Worm (Caenorhabditis elegans) whole organism, L4 larva: ENCODE measurements around the gene drap-1.

Experiments used
- F49E8.2 ChIP-seq: sonication (generic microtip); optimal IDR thresholded peaks from 2 replicates; lab custom pipeline; 2016; ENCODE audit warnings: missing compliant biosample characterization, mild to moderate bottlenecking, missing genetic modification characterization, borderline replicate concordance
- daf-16 ChIP-seq, 3 experiments: sonication (generic microtip); optimal IDR thresholded peaks; 2 replicates each; lab custom pipeline; 2016 to 2017; ENCODE audit warnings: missing genetic modification characterization in 3 of 3, missing genetic modification reagents in 3 of 3, mild to moderate bottlenecking in 2 of 3, missing compliant biosample characterization in 2 of 3, missing biosample characterization in 1 of 3, moderate library complexity in 1 of 3
- daf-19 ChIP-seq: fragments of 200-800 bp; sonication (Bioruptor generic); conservative IDR thresholded peaks from 2 replicates; pipeline ENCODE4 v1.3.6; 2022; ENCODE audit warnings: missing genetic modification characterization, missing compliant biosample characterization
- lin-38 ChIP-seq: fragments of 200-800 bp; sonication (Bioruptor generic); IDR thresholded peaks from 2 replicates; pipeline ENCODE4 v1.3.6; 2022; ENCODE audit warnings: missing genetic modification reagents, missing genetic modification characterization, missing compliant biosample characterization
- lsy-2 ChIP-seq, 2 experiments: fragments of 150-350 bp in 1 of 2; sonication (generic microtip) in 1 of 2; optimal IDR thresholded peaks; 2 replicates each; lab custom pipeline; 2014 to 2017; ENCODE audit warnings: missing biosample characterization in 2 of 2, missing genetic modification characterization in 2 of 2
- madf-9 ChIP-seq: fragments of 200-800 bp; sonication (Bioruptor generic); conservative IDR thresholded peaks from 2 replicates; pipeline ENCODE4 v1.3.6; 2022; ENCODE audit warnings: missing genetic modification reagents, missing genetic modification characterization, missing compliant biosample characterization
- nhr-11 ChIP-seq: fragments of 150-350 bp; optimal IDR thresholded peaks from 2 replicates; lab custom pipeline; 2014; ENCODE audit warnings: missing biosample characterization, missing genetic modification characterization
- nhr-237 ChIP-seq: sonication (generic microtip); optimal IDR thresholded peaks from 2 replicates; lab custom pipeline; 2017; ENCODE audit warnings: missing biosample characterization, missing genetic modification characterization
- ztf-7 ChIP-seq: fragments of 150-350 bp; optimal IDR thresholded peaks from 2 replicates; lab custom pipeline; 2014; ENCODE audit warnings: missing biosample characterization, missing genetic modification characterization

DNA sequence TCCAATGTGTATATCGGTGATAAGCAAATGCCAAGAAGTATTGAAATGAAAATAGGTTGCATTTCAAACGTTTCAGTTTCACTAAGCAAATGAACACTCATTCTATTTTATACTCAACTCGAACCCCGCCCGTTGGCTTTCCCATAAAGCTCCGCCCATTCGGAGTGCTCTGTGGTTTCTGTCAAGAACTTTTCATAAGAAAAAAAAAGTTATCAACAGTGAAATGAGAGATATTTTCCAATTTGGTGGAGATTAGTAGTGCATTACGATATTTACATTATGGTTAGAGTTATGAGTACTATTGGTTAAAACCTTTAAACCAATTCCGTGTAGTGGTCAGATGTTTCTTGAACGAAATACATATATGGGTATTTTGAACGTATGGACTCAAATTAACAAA is 20.4 kb downstream of the drap-1 start, which contains the start of gene F58E6.4:
- TF ChIP-seq F49E8.2 (tag; lab: Kevin White, UChicago): no peak
- no peak for TF ChIP-seq daf-16 (GFP tag; optimal IDR thresholded peaks at IDR 0.05; lab: Kevin White, UChicago)
- TF ChIP-seq daf-16 (tag; optimal IDR thresholded peaks at IDR 0.05; lab: Kevin White, UChicago): no peak
- TF ChIP-seq ztf-7 (tag; lab: Kevin White, UChicago): no peak
- TF ChIP-seq lsy-2 (tag; optimal IDR thresholded peaks at IDR 0.05; lab: Kevin White, UChicago): no peak
- no peak for TF ChIP-seq madf-9 (GFP tag; lab: Robert Waterston, UW)
- no peak for TF ChIP-seq lin-38 (GFP tag; lab: Robert Waterston, UW)
- no peak for TF ChIP-seq nhr-237 (tag; lab: Kevin White, UChicago)
- TF ChIP-seq daf-19 (GFP tag; lab: Robert Waterston, UW): no peak
- no peak for TF ChIP-seq nhr-11 (tag; lab: Kevin White, UChicago)
